Worm (Caenorhabditis elegans) whole organism, mixed stage, embryonic: Measurements from ENCODE around the gene C07G1.6.

Experiments used
- M03D4.4 ChIP-seq: sonication (generic microtip); optimal IDR thresholded peaks from 2 replicates; lab custom pipeline; 2017; ENCODE audit warnings: mild to moderate bottlenecking, missing genetic modification characterization, missing compliant biosample characterization
- bed-3 ChIP-seq: fragments of 200-800 bp; sonication (Bioruptor generic); optimal IDR thresholded peaks from 3 replicates; lab custom pipeline; 2018; ENCODE audit warnings: mild to moderate bottlenecking, missing genetic modification characterization, moderate library complexity, missing compliant biosample characterization
- blmp-1 ChIP-seq: fragments of 150-350 bp; optimal IDR thresholded peaks from 2 replicates; lab custom pipeline; 2014; ENCODE audit warnings: missing biosample characterization, missing genetic modification characterization
- ceh-39 ChIP-seq: fragments of 150-350 bp; optimal IDR thresholded peaks from 2 replicates; lab custom pipeline; 2014; ENCODE audit warnings: missing biosample characterization, missing genetic modification characterization
- ceh-43 ChIP-seq: fragments of 200-800 bp; sonication (Bioruptor generic); optimal IDR thresholded peaks from 2 replicates; lab custom pipeline; 2018; ENCODE audit warnings: mild to moderate bottlenecking, missing genetic modification characterization, moderate library complexity, missing compliant biosample characterization
- ceh-83 ChIP-seq: fragments of 200-800 bp; sonication (Bioruptor generic); optimal IDR thresholded peaks from 2 replicates; lab custom pipeline; 2018; ENCODE audit warnings: mild to moderate bottlenecking, missing genetic modification characterization, missing compliant biosample characterization
- cnd-1 ChIP-seq: fragments of 200-800 bp; sonication (Bioruptor generic); optimal IDR thresholded peaks from 2 replicates; lab custom pipeline; 2018; ENCODE audit warnings: mild to moderate bottlenecking, missing genetic modification characterization, missing compliant biosample characterization
- drap-1 ChIP-seq: fragments of 200-800 bp; sonication (Bioruptor generic); optimal IDR thresholded peaks from 3 replicates; lab custom pipeline; 2018; ENCODE audit warnings: mild to moderate bottlenecking, missing genetic modification characterization, missing compliant biosample characterization
- elt-1 ChIP-seq: sonication (generic microtip); optimal IDR thresholded peaks from 2 replicates; lab custom pipeline; 2017; ENCODE audit warnings: missing genetic modification characterization, mild to moderate bottlenecking, missing compliant biosample characterization, antibody characterized with exemption, moderate library complexity, borderline replicate concordance; ENCODE audit not compliant: insufficient read depth
- elt-3 ChIP-seq: fragments of 150-350 bp; optimal IDR thresholded peaks from 2 replicates; lab custom pipeline; 2014; ENCODE audit warnings: missing biosample characterization, missing genetic modification characterization
- flh-1 ChIP-seq: fragments of 200-800 bp; sonication (Bioruptor generic); optimal IDR thresholded peaks from 2 replicates; lab custom pipeline; 2018; ENCODE audit warnings: mild to moderate bottlenecking, missing genetic modification characterization, moderate library complexity, missing compliant biosample characterization
- ham-2 ChIP-seq: fragments of 200-800 bp; sonication (Bioruptor generic); optimal IDR thresholded peaks from 2 replicates; lab custom pipeline; 2018; ENCODE audit warnings: mild to moderate bottlenecking, missing genetic modification characterization, missing compliant biosample characterization
- hlh-1 ChIP-seq: fragments of 150-350 bp; optimal IDR thresholded peaks from 2 replicates; lab custom pipeline; 2014; ENCODE audit warnings: missing biosample characterization, missing genetic modification reagents, missing genetic modification characterization
- lsy-2 ChIP-seq: fragments of 150-350 bp; optimal IDR thresholded peaks from 2 replicates; lab custom pipeline; 2014; ENCODE audit warnings: missing biosample characterization, missing genetic modification characterization
- mep-1 ChIP-seq: fragments of 150-350 bp; optimal IDR thresholded peaks from 2 replicates; lab custom pipeline; 2017; ENCODE audit warnings: missing biosample characterization, missing genetic modification reagents, missing genetic modification characterization, inconsistent platforms
- mls-2 ChIP-seq: sonication (generic microtip); optimal IDR thresholded peaks from 2 replicates; lab custom pipeline; 2016; ENCODE audit warnings: mild to moderate bottlenecking, missing genetic modification characterization, moderate library complexity, missing compliant biosample characterization
- nhr-12 ChIP-seq: fragments of 150-350 bp; optimal IDR thresholded peaks from 2 replicates; lab custom pipeline; 2014; ENCODE audit warnings: missing biosample characterization, missing genetic modification characterization
- nhr-2 ChIP-seq: fragments of 150-350 bp; optimal IDR thresholded peaks from 2 replicates; lab custom pipeline; 2014; ENCODE audit warnings: missing biosample characterization, missing genetic modification characterization
- nhr-28 ChIP-seq: fragments of 150-350 bp; optimal IDR thresholded peaks from 2 replicates; lab custom pipeline; 2014; ENCODE audit warnings: missing biosample characterization, missing genetic modification characterization
- nhr-76 ChIP-seq: sonication (generic microtip); optimal IDR thresholded peaks from 2 replicates; lab custom pipeline; 2017; ENCODE audit warnings: missing biosample characterization, missing genetic modification characterization
- pha-4 ChIP-seq: fragments of 150-350 bp; optimal IDR thresholded peaks from 2 replicates; lab custom pipeline; 2018; ENCODE audit warnings: missing biosample characterization, missing genetic modification reagents, missing genetic modification characterization
- snpc-4 ChIP-seq: fragments of 150-350 bp; optimal IDR thresholded peaks from 2 replicates; lab custom pipeline; 2014; ENCODE audit warnings: missing biosample characterization, missing genetic modification characterization
- sptf-1 ChIP-seq: sonication (generic microtip); optimal IDR thresholded peaks from 2 replicates; lab custom pipeline; 2017; ENCODE audit warnings: mild to moderate bottlenecking, missing genetic modification characterization, moderate library complexity, missing compliant biosample characterization
- tbx-8 ChIP-seq: fragments of 200-800 bp; sonication (Bioruptor generic); optimal IDR thresholded peaks from 2 replicates; lab custom pipeline; 2018; ENCODE audit warnings: mild to moderate bottlenecking, missing genetic modification characterization, moderate library complexity, missing compliant biosample characterization
- unc-120 ChIP-seq: sonication (generic microtip); optimal IDR thresholded peaks from 2 replicates; lab custom pipeline; 2017; ENCODE audit warnings: missing genetic modification characterization, missing compliant biosample characterization; ENCODE audit not compliant: poor library complexity, severe bottlenecking
- unc-39 ChIP-seq: fragments of 150-350 bp; optimal IDR thresholded peaks from 2 replicates; lab custom pipeline; 2014; ENCODE audit warnings: missing biosample characterization, missing genetic modification characterization
- zip-8 ChIP-seq: fragments of 150-350 bp; optimal IDR thresholded peaks from 2 replicates; lab custom pipeline; 2014; ENCODE audit warnings: missing biosample characterization, missing genetic modification characterization
- ztf-11 ChIP-seq: fragments of 150-350 bp; optimal IDR thresholded peaks from 2 replicates; lab custom pipeline; 2014; ENCODE audit warnings: missing biosample characterization, missing genetic modification characterization

The C07G1.6 gene

DNA sequence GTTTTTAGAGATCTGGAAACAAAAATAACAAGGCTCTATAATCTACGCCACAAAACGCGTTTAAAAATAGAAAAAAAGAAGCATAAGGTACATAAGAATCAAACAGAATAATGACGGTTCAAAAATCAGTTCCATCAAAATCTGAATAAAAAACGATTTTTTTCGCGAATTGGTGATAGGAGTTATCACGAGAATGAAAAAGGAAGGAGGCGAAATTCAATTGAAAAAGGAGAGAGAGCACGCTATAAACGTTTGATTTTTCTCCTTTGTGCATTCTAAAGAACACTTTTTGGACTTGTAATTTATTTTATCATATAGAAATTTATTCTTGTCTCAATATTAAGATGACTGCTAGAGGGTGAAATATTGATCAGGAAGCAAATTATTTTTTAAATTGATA is 41.1 kb upstream of the C07G1.6 start:
- TF ChIP-seq unc-39 (tag; lab: Kevin White, UChicago) (no peak), snpc-4 (tag; lab: Kevin White, UChicago) (no peak), sptf-1 (tag; lab: Kevin White, UChicago) (no peak), M03D4.4 (tag; lab: Kevin White, UChicago) (no peak)

DNA sequence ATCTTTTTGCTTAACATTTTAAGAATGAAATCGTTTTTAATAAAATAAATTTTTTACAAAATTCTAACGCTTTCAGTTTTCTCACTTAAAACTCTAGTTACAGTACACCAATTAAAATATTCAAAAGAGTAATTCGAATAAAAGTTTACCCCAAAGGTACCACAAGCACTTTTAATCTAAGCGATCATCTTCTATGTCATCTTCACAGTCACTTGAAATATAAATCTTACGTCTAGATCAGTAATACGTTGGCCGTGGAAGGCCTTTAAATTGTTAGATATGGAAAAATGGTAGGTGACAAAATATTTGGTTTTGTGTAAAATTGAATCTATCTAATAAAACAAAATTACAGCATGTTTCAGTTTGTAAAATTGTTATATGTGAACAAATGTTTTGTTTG is 37.1 kb upstream of the C07G1.6 start:
- TF ChIP-seq elt-1 (tag; lab: Kevin White, UChicago) (peak; percentile 67), hlh-1 (tag; lab: Kevin White, UChicago) (no peak), ceh-39 (tag; lab: Kevin White, UChicago) (no peak)

DNA sequence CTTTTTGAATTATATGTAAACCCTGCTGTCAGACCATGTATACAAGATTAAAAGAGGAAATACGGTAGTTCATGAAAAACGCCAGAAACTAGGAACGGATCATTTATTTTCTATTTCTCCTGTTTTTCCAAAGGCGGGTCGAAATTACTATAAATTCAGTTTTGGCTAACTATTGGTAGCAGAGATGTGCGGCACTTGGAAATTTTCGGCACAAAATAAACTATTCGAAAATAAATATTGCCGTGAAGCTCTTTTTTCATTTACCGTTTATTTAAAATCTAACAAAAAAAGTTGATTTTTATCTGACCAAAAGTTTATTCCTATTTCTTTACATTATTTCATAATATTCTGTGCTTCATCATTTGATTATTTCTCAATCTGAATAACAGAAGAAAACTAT is 33.9 kb upstream of the C07G1.6 start, which contains the start of gene T09A12.1:
Gene T09A12.1, plus strand, starts transcription at position 301 of the 400 bp plus-strand sequence.
- no peak for TF ChIP-seq sptf-1 (tag; lab: Kevin White, UChicago)
- TF ChIP-seq lsy-2 (tag; lab: Kevin White, UChicago) = no peak
- no peak for TF ChIP-seq ham-2 (GFP tag; lab: Kevin White, UChicago)
- no peak for TF ChIP-seq elt-3 (tag; lab: Kevin White, UChicago)
- TF ChIP-seq flh-1 = no peak
- TF ChIP-seq ceh-43 (GFP tag; lab: Kevin White, UChicago) = no peak
- no peak for TF ChIP-seq bed-3 (GFP tag; lab: Kevin White, UChicago)
- TF ChIP-seq ceh-39 (tag; lab: Kevin White, UChicago) = no peak
- TF ChIP-seq tbx-8 = no peak
- TF ChIP-seq snpc-4 (tag; lab: Kevin White, UChicago) = no peak
- TF ChIP-seq nhr-76 (tag; lab: Kevin White, UChicago) = no peak
- TF ChIP-seq unc-39 (tag; lab: Kevin White, UChicago) = no peak
- no peak for TF ChIP-seq blmp-1 (tag; lab: Kevin White, UChicago)
- TF ChIP-seq pha-4 (tag; lab: Kevin White, UChicago) = no peak
- no peak for TF ChIP-seq elt-1 (tag; lab: Kevin White, UChicago)
- no peak for TF ChIP-seq ztf-11 (tag; lab: Kevin White, UChicago)
- TF ChIP-seq mls-2 (tag; lab: Kevin White, UChicago) = no peak

DNA sequence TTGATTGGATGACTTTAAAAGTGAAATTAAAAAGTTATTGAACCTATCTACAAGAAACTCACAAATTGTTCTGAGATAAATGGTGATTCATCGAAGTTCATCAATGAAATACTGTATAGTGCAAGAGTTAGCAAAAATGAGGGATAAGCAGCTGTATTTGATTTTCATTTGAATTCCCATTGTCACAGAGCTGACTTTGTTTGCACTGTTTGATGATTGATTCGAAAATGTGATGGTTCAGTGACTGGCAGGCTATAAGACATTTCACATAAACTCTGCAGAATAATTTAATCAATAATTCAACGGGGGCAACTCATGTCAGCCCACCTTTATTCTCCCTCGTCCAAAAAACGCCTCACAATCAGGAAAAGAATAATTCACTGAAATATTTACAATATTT is 33.4 kb upstream of the C07G1.6 start, which contains the start of gene T09A12.8:
Gene T09A12.8, minus strand, starts transcription at position 101 of the 400 bp plus-strand sequence.
- no peak for TF ChIP-seq cnd-1 (tag; lab: Kevin White, UChicago)
- no peak for TF ChIP-seq drap-1
- no peak for TF ChIP-seq ceh-83 (GFP tag; lab: Kevin White, UChicago)
- TF ChIP-seq unc-120 (tag; lab: Kevin White, UChicago) = no peak
- TF ChIP-seq, all 35 proteins: peak for 0

DNA sequence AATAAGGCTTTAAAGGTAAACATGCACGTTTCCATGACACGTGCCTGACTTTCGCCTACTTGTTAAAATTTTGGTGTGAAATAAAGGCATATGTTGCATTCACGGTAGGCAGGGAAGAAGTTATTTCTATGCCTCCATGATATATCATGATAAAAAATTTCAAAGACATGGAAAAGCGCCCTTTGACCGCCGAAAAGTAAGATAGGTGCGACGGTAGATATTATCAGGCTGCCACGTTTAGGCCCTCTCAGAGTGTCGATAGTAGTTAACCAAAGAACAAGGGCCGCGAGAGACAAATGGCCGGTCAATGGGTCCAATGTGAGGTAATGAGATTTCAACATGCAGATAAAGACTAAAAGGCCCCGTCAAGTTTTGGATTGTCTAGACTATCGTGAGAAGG is 33.0 kb upstream of the C07G1.6 start:
- TF ChIP-seq elt-1 (tag; lab: Kevin White, UChicago) (peak; percentile 72), nhr-2 (peak; percentile 71), mep-1 (tag; lab: Kevin White, UChicago) (no peak)

DNA sequence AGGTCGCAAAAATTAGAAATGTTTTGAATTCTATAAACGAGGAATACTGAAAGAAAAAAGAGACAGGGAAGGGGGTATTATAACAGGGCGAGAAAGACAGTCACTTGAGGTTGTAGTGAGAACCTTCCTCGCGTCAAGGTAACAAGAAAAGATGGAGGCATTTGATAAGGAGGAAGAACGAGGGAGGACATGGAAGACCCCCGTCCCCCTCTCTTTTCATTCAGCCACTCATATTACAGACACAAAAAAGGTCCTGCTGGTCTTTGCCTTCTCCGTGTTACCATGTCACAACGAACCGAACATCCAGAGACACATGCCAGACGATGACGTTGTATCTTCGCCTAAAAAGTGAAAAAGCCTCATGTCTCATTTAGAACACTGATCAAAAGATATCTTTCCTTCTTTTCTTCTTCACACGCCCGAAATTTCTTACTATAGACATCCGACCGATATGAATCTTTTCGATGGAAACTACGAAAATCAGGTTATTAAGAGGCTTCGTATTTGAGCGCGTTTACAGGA is 31.2 kb upstream of the C07G1.6 start:
- TF ChIP-seq elt-1 (tag; lab: Kevin White, UChicago) (peak; percentile 79), unc-39 (tag; lab: Kevin White, UChicago) (no peak)

DNA sequence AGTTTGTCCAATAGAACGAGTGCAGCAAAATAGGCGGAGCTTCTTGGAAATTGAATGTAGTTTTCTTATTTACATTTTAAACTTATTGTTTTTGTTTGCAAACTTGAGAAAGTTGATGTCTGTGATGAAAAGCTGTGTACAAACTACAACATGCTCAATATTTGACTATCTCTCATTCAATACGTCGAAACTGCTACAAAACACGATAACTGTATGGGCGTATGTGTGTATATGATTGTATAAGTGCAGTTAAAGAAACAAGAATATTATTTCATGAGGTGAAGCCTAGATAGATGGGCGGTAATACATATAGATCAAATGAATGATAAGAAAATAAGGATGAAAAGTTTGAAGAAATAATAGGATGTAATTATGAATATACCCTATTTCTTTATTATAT is 29.4 kb upstream of the C07G1.6 start:
- TF ChIP-seq zip-8 (tag; lab: Kevin White, UChicago) (no peak), sptf-1 (tag; lab: Kevin White, UChicago) (no peak), bed-3 (GFP tag; lab: Kevin White, UChicago) (no peak), nhr-28 (no peak), nhr-12 (tag; lab: Kevin White, UChicago) (no peak), unc-39 (tag; lab: Kevin White, UChicago) (no peak), lsy-2 (tag; lab: Kevin White, UChicago) (no peak), hlh-1 (tag; lab: Kevin White, UChicago) (no peak), M03D4.4 (tag; lab: Kevin White, UChicago) (no peak), snpc-4 (tag; lab: Kevin White, UChicago) (no peak), unc-120 (tag; lab: Kevin White, UChicago) (no peak), flh-1 (no peak)
